Worm (Caenorhabditis elegans) whole organism, young adult: ENCODE measurements around the gene T05H10.1.

Source experiments
- B0019.2 ChIP-seq: fragments of 200-800 bp; sonication (Bioruptor generic); conservative IDR thresholded peaks from 2 replicates; pipeline ENCODE4 v1.3.6; 2022; ENCODE audit warnings: missing genetic modification reagents, missing genetic modification characterization, missing compliant biosample characterization
- C17E4.6 ChIP-seq: fragments of 200-800 bp; sonication (Bioruptor generic); IDR thresholded peaks from 2 replicates; pipeline ENCODE4 v1.3.6; 2022; ENCODE audit warnings: missing genetic modification reagents, missing genetic modification characterization, missing compliant biosample characterization
- F52B5.7 ChIP-seq: sonication (generic microtip); optimal IDR thresholded peaks from 2 replicates; lab custom pipeline; 2016; ENCODE audit warnings: mild to moderate bottlenecking, missing genetic modification characterization, missing compliant biosample characterization
- F57A8.1 ChIP-seq: fragments of 200-800 bp; sonication (Bioruptor generic); optimal IDR thresholded peaks from 2 replicates; lab custom pipeline; 2018; ENCODE audit warnings: mild to moderate bottlenecking, missing genetic modification characterization, moderate library complexity, missing compliant biosample characterization
- F57C9.4 ChIP-seq: sonication (generic microtip); optimal IDR thresholded peaks from 2 replicates; lab custom pipeline; 2017; ENCODE audit warnings: mild to moderate bottlenecking, missing genetic modification characterization, missing compliant biosample characterization
- Y53G8AR.9 ChIP-seq: fragments of 200-800 bp; sonication (Bioruptor generic); conservative IDR thresholded peaks from 2 replicates; pipeline ENCODE4 v1.3.6; 2022; ENCODE audit warnings: missing genetic modification reagents, missing genetic modification characterization, missing compliant biosample characterization
- Y79H2A.3 ChIP-seq: fragments of 200-800 bp; sonication (Bioruptor generic); conservative IDR thresholded peaks from 2 replicates; pipeline ENCODE4 v1.3.6; 2022; ENCODE audit warnings: missing genetic modification reagents, missing genetic modification characterization, missing compliant biosample characterization
- ZK185.1 ChIP-seq: sonication (generic microtip); optimal IDR thresholded peaks from 2 replicates; lab custom pipeline; 2016; ENCODE audit warnings: mild to moderate bottlenecking, missing genetic modification characterization, missing compliant biosample characterization; ENCODE audit not compliant: poor library complexity, severe bottlenecking
- aptf-2 ChIP-seq: fragments of 200-800 bp; sonication (Bioruptor generic); conservative IDR thresholded peaks from 2 replicates; pipeline ENCODE4 v1.3.6; 2022; ENCODE audit warnings: missing genetic modification reagents, missing genetic modification characterization, missing compliant biosample characterization
- atf-7 ChIP-seq: sonication (generic microtip); optimal IDR thresholded peaks from 2 replicates; lab custom pipeline; 2017; ENCODE audit warnings: mild to moderate bottlenecking, missing genetic modification characterization, missing compliant biosample characterization
- athp-1 ChIP-seq: sonication (generic microtip); optimal IDR thresholded peaks from 2 replicates; lab custom pipeline; 2017; ENCODE audit warnings: mild to moderate bottlenecking, missing genetic modification characterization, missing compliant biosample characterization
- attf-5 ChIP-seq: fragments of 200-800 bp; sonication (Bioruptor generic); optimal IDR thresholded peaks from 2 replicates; lab custom pipeline; 2018; ENCODE audit warnings: mild to moderate bottlenecking, missing genetic modification characterization, missing compliant biosample characterization
- attf-6 ChIP-seq: fragments of 200-800 bp; sonication (Bioruptor generic); IDR thresholded peaks from 2 replicates; pipeline ENCODE4 v1.3.6; 2022; ENCODE audit warnings: missing genetic modification reagents, missing genetic modification characterization, missing compliant biosample characterization
- bed-1 ChIP-seq: fragments of 200-800 bp; sonication (Bioruptor generic); IDR thresholded peaks from 2 replicates; pipeline ENCODE4 v1.3.6; 2022; ENCODE audit warnings: missing genetic modification reagents, missing genetic modification characterization, missing compliant biosample characterization
- cebp-1 ChIP-seq, 2 experiments: fragments of 200-800 bp in 1 of 2; sonication (Bioruptor generic) in 1 of 2; sonication (generic microtip) in 1 of 2; IDR thresholded peaks in 1 of 2; optimal IDR thresholded peaks in 1 of 2; 2 replicates each; pipeline versions ENCODE4 v1.3.6 to Lab custom; 2017 to 2022; ENCODE audit warnings: missing compliant biosample characterization in 2 of 2, missing genetic modification characterization in 2 of 2, mild to moderate bottlenecking in 1 of 2, missing genetic modification reagents in 1 of 2, moderate library complexity in 1 of 2
- ceh-27 ChIP-seq: fragments of 200-800 bp; sonication (Bioruptor generic); optimal IDR thresholded peaks from 2 replicates; lab custom pipeline; 2018; ENCODE audit warnings: mild to moderate bottlenecking, missing genetic modification characterization, moderate library complexity, missing compliant biosample characterization
- ceh-40 ChIP-seq: fragments of 200-800 bp; sonication (Bioruptor generic); IDR thresholded peaks from 2 replicates; pipeline ENCODE4 v1.3.6; 2022; ENCODE audit warnings: missing genetic modification characterization, missing compliant biosample characterization
- ceh-91 ChIP-seq: fragments of 200-800 bp; sonication (Bioruptor generic); IDR thresholded peaks from 2 replicates; pipeline ENCODE4 v1.3.6; 2022; ENCODE audit warnings: missing genetic modification reagents, missing genetic modification characterization, missing compliant biosample characterization
- efl-1 ChIP-seq: fragments of 150-350 bp; optimal IDR thresholded peaks from 2 replicates; lab custom pipeline; 2014; ENCODE audit warnings: missing biosample characterization, missing genetic modification reagents, missing genetic modification characterization
- egl-18 ChIP-seq: fragments of 200-800 bp; sonication (Bioruptor generic); IDR thresholded peaks from 2 replicates; pipeline ENCODE4 v1.3.6; 2022; ENCODE audit warnings: missing genetic modification reagents, missing genetic modification characterization, missing compliant biosample characterization
- hlh-26 ChIP-seq: fragments of 200-800 bp; sonication (Bioruptor generic); conservative IDR thresholded peaks from 2 replicates; pipeline ENCODE4 v1.3.6; 2022; ENCODE audit warnings: missing genetic modification reagents, missing genetic modification characterization, missing compliant biosample characterization
- hmg-20 ChIP-seq: fragments of 200-800 bp; sonication (Bioruptor generic); IDR thresholded peaks from 2 replicates; pipeline ENCODE4 v1.3.6; 2022; ENCODE audit warnings: missing genetic modification reagents, missing genetic modification characterization, missing compliant biosample characterization
- let-526 ChIP-seq: fragments of 200-800 bp; sonication (Bioruptor generic); IDR thresholded peaks from 2 replicates; pipeline ENCODE4 v1.3.6; 2022; ENCODE audit warnings: missing genetic modification reagents, missing genetic modification characterization, missing compliant biosample characterization
- lin-35 ChIP-seq, 3 experiments: fragments of 150-350 bp in 2 of 3; sonication (generic microtip) in 1 of 3; optimal IDR thresholded peaks; 2 replicates each; lab custom pipeline; 2014 to 2018; ENCODE audit warnings: missing biosample characterization in 3 of 3, missing genetic modification characterization in 3 of 3, missing genetic modification reagents in 3 of 3
- lin-40 ChIP-seq: sonication (generic microtip); optimal IDR thresholded peaks from 2 replicates; lab custom pipeline; 2016; ENCODE audit warnings: missing genetic modification characterization, mild to moderate bottlenecking, missing compliant biosample characterization, missing genotype, missing genetic modification reagents
- lsl-1 ChIP-seq: fragments of 200-800 bp; sonication (Bioruptor generic); optimal IDR thresholded peaks from 2 replicates; lab custom pipeline; 2018; ENCODE audit warnings: mild to moderate bottlenecking, missing genetic modification characterization, moderate library complexity, missing compliant biosample characterization
- madf-10 ChIP-seq: sonication (generic microtip); optimal IDR thresholded peaks from 2 replicates; lab custom pipeline; 2016; ENCODE audit warnings: mild to moderate bottlenecking, missing genetic modification characterization, missing compliant biosample characterization
- madf-8 ChIP-seq: fragments of 200-800 bp; sonication (Bioruptor generic); conservative IDR thresholded peaks from 2 replicates; pipeline ENCODE4 v1.3.6; 2022; ENCODE audit warnings: missing genetic modification reagents, missing genetic modification characterization, missing compliant biosample characterization
- mcd-1 ChIP-seq: fragments of 200-800 bp; sonication (Bioruptor generic); IDR thresholded peaks from 2 replicates; pipeline ENCODE4 v1.3.6; 2022; ENCODE audit warnings: missing genetic modification reagents, missing genetic modification characterization, missing compliant biosample characterization
- mel-28 ChIP-seq: sonication (generic microtip); optimal IDR thresholded peaks from 2 replicates; lab custom pipeline; 2016; ENCODE audit warnings: borderline replicate concordance, mild to moderate bottlenecking, missing genetic modification characterization, missing compliant biosample characterization
- mes-4 ChIP-seq: sonication (generic microtip); optimal IDR thresholded peaks from 2 replicates; lab custom pipeline; 2016; ENCODE audit warnings: missing genotype, missing genetic modification characterization, missing compliant biosample characterization
- nfya-1 ChIP-seq: sonication (generic microtip); optimal IDR thresholded peaks from 2 replicates; lab custom pipeline; 2017; ENCODE audit warnings: antibody characterized with exemption, missing compliant biosample characterization, missing genetic modification characterization, borderline replicate concordance; ENCODE audit not compliant: insufficient read depth
- nfya-2 ChIP-seq: fragments of 200-800 bp; sonication (Bioruptor generic); IDR thresholded peaks from 2 replicates; pipeline ENCODE4 v1.3.6; 2022; ENCODE audit warnings: missing genetic modification reagents, missing genetic modification characterization, missing compliant biosample characterization
- nfyb-1 ChIP-seq: fragments of 200-800 bp; sonication (Bioruptor generic); IDR thresholded peaks from 2 replicates; pipeline ENCODE4 v1.3.6; 2022; ENCODE audit warnings: missing genetic modification reagents, missing genetic modification characterization, missing compliant biosample characterization
- nhr-120 ChIP-seq: fragments of 200-800 bp; sonication (Bioruptor generic); IDR thresholded peaks from 2 replicates; pipeline ENCODE4 v1.3.6; 2022; ENCODE audit warnings: missing genetic modification characterization, missing compliant biosample characterization
- nhr-80 ChIP-seq: sonication (generic microtip); optimal IDR thresholded peaks from 2 replicates; lab custom pipeline; 2016; ENCODE audit warnings: missing genetic modification characterization, missing compliant biosample characterization
- rcor-1 ChIP-seq: fragments of 200-800 bp; sonication (Bioruptor generic); IDR thresholded peaks from 2 replicates; pipeline ENCODE4 v1.3.6; 2022; ENCODE audit warnings: missing genetic modification reagents, missing genetic modification characterization, missing compliant biosample characterization
- repo-1 ChIP-seq: sonication (generic microtip); optimal IDR thresholded peaks from 2 replicates; lab custom pipeline; 2017; ENCODE audit warnings: mild to moderate bottlenecking, missing genetic modification characterization, missing compliant biosample characterization
- snpc-1.1 ChIP-seq: sonication (generic microtip); optimal IDR thresholded peaks from 2 replicates; lab custom pipeline; 2017; ENCODE audit warnings: missing genetic modification characterization, mild to moderate bottlenecking, missing compliant biosample characterization, antibody characterized with exemption, moderate library complexity, missing genotype, missing genetic modification reagents; ENCODE audit not compliant: insufficient read depth
- snpc-3.4 ChIP-seq: sonication (generic microtip); optimal IDR thresholded peaks from 2 replicates; lab custom pipeline; 2017; ENCODE audit warnings: missing genetic modification characterization, mild to moderate bottlenecking, missing compliant biosample characterization, antibody characterized with exemption, moderate library complexity, missing genotype, missing genetic modification reagents
- sptf-2 ChIP-seq: fragments of 200-800 bp; sonication (Bioruptor generic); optimal IDR thresholded peaks from 2 replicates; lab custom pipeline; 2018; ENCODE audit warnings: mild to moderate bottlenecking, missing genetic modification characterization, missing compliant biosample characterization
- tbp1 ChIP-seq: fragments of 200-800 bp; sonication (Bioruptor generic); optimal IDR thresholded peaks from 2 replicates; lab custom pipeline; 2018; ENCODE audit warnings: mild to moderate bottlenecking, missing genetic modification characterization, missing compliant biosample characterization
- tbx-9 ChIP-seq: sonication (generic microtip); optimal IDR thresholded peaks from 2 replicates; lab custom pipeline; 2016; ENCODE audit warnings: borderline replicate concordance, missing genetic modification characterization, inconsistent platforms, missing compliant biosample characterization
- unc-62 ChIP-seq: fragments of 150-350 bp; optimal IDR thresholded peaks from 2 replicates; lab custom pipeline; 2014; ENCODE audit warnings: missing biosample characterization, missing genetic modification reagents, missing genetic modification characterization
- xnd-1 ChIP-seq: sonication (generic microtip); optimal IDR thresholded peaks from 2 replicates; lab custom pipeline; 2016; ENCODE audit warnings: missing genotype, missing genetic modification reagents, missing genetic modification characterization, missing compliant biosample characterization
- ztf-22 ChIP-seq: fragments of 200-800 bp; sonication (Bioruptor generic); optimal IDR thresholded peaks from 2 replicates; lab custom pipeline; 2018; ENCODE audit warnings: mild to moderate bottlenecking, missing genetic modification characterization, moderate library complexity, missing compliant biosample characterization
- ztf-6 ChIP-seq: fragments of 200-800 bp; sonication (Bioruptor generic); IDR thresholded peaks from 2 replicates; pipeline ENCODE4 v1.3.6; 2022; ENCODE audit warnings: missing genetic modification reagents, missing genetic modification characterization, missing compliant biosample characterization

Gene T05H10.1

ce11 chrII:8015483-8015938 is 26.9 kb upstream of the T05H10.1 start (continued):
- no peak for TF ChIP-seq F52B5.7 (tag; lab: Kevin White, UChicago)
- no peak for TF ChIP-seq atf-7
- TF ChIP-seq Y79H2A.3 (GFP tag; lab: Robert Waterston, UW) = no peak
- TF ChIP-seq F57A8.1 (GFP tag; lab: Kevin White, UChicago) = no peak
- TF ChIP-seq madf-8 (GFP tag; lab: Robert Waterston, UW) = peak; percentile 93
- no peak for TF ChIP-seq bed-1
- no peak for TF ChIP-seq F57C9.4
- peak; percentile 58 for TF ChIP-seq nfyb-1 (GFP tag; lab: Robert Waterston, UW)
- TF ChIP-seq nfya-1 (tag; lab: Kevin White, UChicago) = no peak
- TF ChIP-seq attf-5 (GFP tag; lab: Kevin White, UChicago) = peak; percentile 26
- peak; percentile 90 for TF ChIP-seq lsl-1 (GFP tag; lab: Kevin White, UChicago)
- TF ChIP-seq ceh-91 = peak; percentile 95
- no peak for TF ChIP-seq attf-6 (GFP tag; lab: Robert Waterston, UW)
- TF ChIP-seq nhr-80 (tag; lab: Kevin White, UChicago) = no peak
- no peak for TF ChIP-seq unc-62 (GFP tag; lab: Kevin White, UChicago)
- peak; percentile 89 for TF ChIP-seq mcd-1 (GFP tag; lab: Robert Waterston, UW)
- TF ChIP-seq mes-4 (tag; lab: Kevin White, UChicago) = no peak
- no peak for TF ChIP-seq madf-10 (tag; lab: Kevin White, UChicago)
- TF ChIP-seq C17E4.6 (GFP tag; lab: Robert Waterston, UW) = peak; percentile 73; the same call in 1 of the 2 replicates
- TF ChIP-seq tbx-9 (tag; lab: Kevin White, UChicago) = no peak
- TF ChIP-seq ceh-27 (GFP tag; lab: Kevin White, UChicago) = no peak
- 0 out of 2 replicates have a peak, but pooled peaks have one; percentile 21 for TF ChIP-seq B0019.2
- no peak for TF ChIP-seq mel-28 (tag; lab: Kevin White, UChicago)
- peak; percentile 50 for TF ChIP-seq tbp1 (GFP tag; lab: Kevin White, UChicago)
- TF ChIP-seq let-526 (GFP tag; lab: Robert Waterston, UW) = no peak
- peak; percentile 90 for TF ChIP-seq Y53G8AR.9 (GFP tag; lab: Robert Waterston, UW)
- TF ChIP-seq lin-35 (GFP tag; optimal IDR thresholded peaks at IDR 0.05; lab: Kevin White, UChicago) = peak in 1 of 3 experiments; percentile 66
- TF ChIP-seq athp-1 (tag; lab: Kevin White, UChicago) = peak; percentile 88
- TF ChIP-seq aptf-2 (GFP tag; lab: Robert Waterston, UW) = peak; percentile 76; the same call in 1 of the 2 replicates
- TF ChIP-seq cebp-1 (GFP tag; IDR thresholded peaks at IDR 0.05; lab: Robert Waterston, UW) = no peak
- peak; percentile 63 for TF ChIP-seq cebp-1 (tag; optimal IDR thresholded peaks at IDR 0.05; lab: Kevin White, UChicago)
- TF ChIP-seq egl-18 (GFP tag; lab: Robert Waterston, UW) = no peak
- peak; percentile 87 for TF ChIP-seq rcor-1 (GFP tag; lab: Robert Waterston, UW)
- no peak for TF ChIP-seq sptf-2
- TF ChIP-seq nfya-2 (GFP tag; lab: Robert Waterston, UW) = no peak
- TF ChIP-seq repo-1 (tag; lab: Kevin White, UChicago) = peak; percentile 69
- no peak for TF ChIP-seq ztf-6 (GFP tag; lab: Robert Waterston, UW)
- TF ChIP-seq hmg-20 = no peak
- TF ChIP-seq snpc-1.1 (tag; lab: Kevin White, UChicago) = no peak
- no peak for TF ChIP-seq hlh-26 (GFP tag; lab: Robert Waterston, UW)
- TF ChIP-seq nhr-120 = no peak
- TF ChIP-seq xnd-1 (tag; lab: Kevin White, UChicago) = peak; percentile 90
- TF ChIP-seq lin-40 (tag; lab: Kevin White, UChicago) = peak; percentile 31
- no peak for TF ChIP-seq ztf-22 (GFP tag; lab: Kevin White, UChicago)
- peak; percentile 97 for TF ChIP-seq efl-1 (GFP tag; lab: Kevin White, UChicago)
- TF ChIP-seq snpc-3.4 (tag; lab: Kevin White, UChicago) = peak; percentile 92
- peak; percentile 26 for TF ChIP-seq ZK185.1
- TF ChIP-seq ceh-40 (GFP tag; lab: Robert Waterston, UW) = no peak
